Worm (Caenorhabditis elegans) whole organism, mixed stage, embryonic: ENCODE results near the gene F33C8.4.

ENCODE experiments used
- blmp-1 ChIP-seq: fragments of 150-350 bp; optimal IDR thresholded peaks from 2 replicates; lab custom pipeline; 2014; ENCODE audit warnings: missing biosample characterization, missing genetic modification characterization
- lin-13 ChIP-seq: fragments of 150-350 bp; optimal IDR thresholded peaks from 2 replicates; lab custom pipeline; 2014; ENCODE audit warnings: missing biosample characterization, missing genetic modification characterization
- lsy-2 ChIP-seq: fragments of 150-350 bp; optimal IDR thresholded peaks from 2 replicates; lab custom pipeline; 2014; ENCODE audit warnings: missing biosample characterization, missing genetic modification characterization
- nhr-12 ChIP-seq: fragments of 150-350 bp; optimal IDR thresholded peaks from 2 replicates; lab custom pipeline; 2014; ENCODE audit warnings: missing biosample characterization, missing genetic modification characterization
- nhr-2 ChIP-seq: fragments of 150-350 bp; optimal IDR thresholded peaks from 2 replicates; lab custom pipeline; 2014; ENCODE audit warnings: missing biosample characterization, missing genetic modification characterization
- nhr-237 ChIP-seq: fragments of 150-350 bp; optimal IDR thresholded peaks from 2 replicates; lab custom pipeline; 2014; ENCODE audit warnings: missing biosample characterization, missing genetic modification characterization
- nhr-28 ChIP-seq: fragments of 150-350 bp; optimal IDR thresholded peaks from 2 replicates; lab custom pipeline; 2014; ENCODE audit warnings: missing biosample characterization, missing genetic modification characterization
- pha-4 ChIP-seq: fragments of 150-350 bp; optimal IDR thresholded peaks from 2 replicates; lab custom pipeline; 2018; ENCODE audit warnings: missing biosample characterization, missing genetic modification reagents, missing genetic modification characterization
- unc-62 ChIP-seq: fragments of 150-350 bp; optimal IDR thresholded peaks from 2 replicates; lab custom pipeline; 2014; ENCODE audit warnings: missing biosample characterization, missing genetic modification reagents, missing genetic modification characterization
- zip-8 ChIP-seq: fragments of 150-350 bp; optimal IDR thresholded peaks from 2 replicates; lab custom pipeline; 2014; ENCODE audit warnings: missing biosample characterization, missing genetic modification characterization
- ztf-11 ChIP-seq: fragments of 150-350 bp; optimal IDR thresholded peaks from 2 replicates; lab custom pipeline; 2014; ENCODE audit warnings: missing biosample characterization, missing genetic modification characterization

ce11 chrX:14775222-14775621 lies 43.1 kb downstream of the F33C8.4 start:
- TF ChIP-seq ztf-11 (no peak), lin-13 (no peak), nhr-28 (tag; lab: Kevin White, UChicago) (no peak), nhr-12 (tag; lab: Kevin White, UChicago) (no peak), zip-8 (no peak), unc-62 (GFP tag; lab: Kevin White, UChicago) (no peak), lsy-2 (tag; lab: Kevin White, UChicago) (no peak), nhr-237 (tag; lab: Kevin White, UChicago) (no peak), pha-4 (tag; lab: Kevin White, UChicago) (no peak), nhr-2 (tag; lab: Kevin White, UChicago) (no peak), blmp-1 (no peak)
